Worm (Caenorhabditis elegans): ENCODE measurements around the gene R151.1.

The R151.1 gene

DNA sequence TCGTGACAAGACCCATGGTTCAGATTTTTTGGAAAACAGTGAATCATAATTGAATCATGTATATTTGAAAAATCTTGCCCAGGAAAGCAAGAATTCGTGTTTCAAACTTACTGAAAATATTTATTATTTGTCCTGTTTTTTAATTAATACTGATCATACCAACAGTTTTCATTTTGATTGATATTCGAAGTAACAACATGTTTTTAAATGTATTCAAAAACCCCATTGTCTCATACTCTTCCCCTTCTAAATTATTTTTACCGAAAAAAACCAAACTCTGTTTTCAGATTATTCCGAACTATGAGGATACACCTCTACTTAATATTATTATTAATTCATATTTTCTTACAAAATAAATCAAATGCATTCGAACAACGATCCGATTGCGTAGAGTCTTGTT, at the start of gene R151.1:
R151.1 (plus strand) TSS at position 301 of the 400 bp plus-strand sequence.
- no peak for TF ChIP-seq ama-1 (optimal IDR thresholded peaks at IDR 0.05)
- no peak for TF ChIP-seq C38D4.7 (GFP tag; optimal IDR thresholded peaks at IDR 0.05)
- TF ChIP-seq ceh-34 (tag; optimal IDR thresholded peaks at IDR 0.05) = no peak
- no peak for TF ChIP-seq unc-3 (GFP tag; conservative IDR thresholded peaks at IDR 0.05)
- TF ChIP-seq unc-3 (tag; optimal IDR thresholded peaks at IDR 0.05) = no peak

DNA sequence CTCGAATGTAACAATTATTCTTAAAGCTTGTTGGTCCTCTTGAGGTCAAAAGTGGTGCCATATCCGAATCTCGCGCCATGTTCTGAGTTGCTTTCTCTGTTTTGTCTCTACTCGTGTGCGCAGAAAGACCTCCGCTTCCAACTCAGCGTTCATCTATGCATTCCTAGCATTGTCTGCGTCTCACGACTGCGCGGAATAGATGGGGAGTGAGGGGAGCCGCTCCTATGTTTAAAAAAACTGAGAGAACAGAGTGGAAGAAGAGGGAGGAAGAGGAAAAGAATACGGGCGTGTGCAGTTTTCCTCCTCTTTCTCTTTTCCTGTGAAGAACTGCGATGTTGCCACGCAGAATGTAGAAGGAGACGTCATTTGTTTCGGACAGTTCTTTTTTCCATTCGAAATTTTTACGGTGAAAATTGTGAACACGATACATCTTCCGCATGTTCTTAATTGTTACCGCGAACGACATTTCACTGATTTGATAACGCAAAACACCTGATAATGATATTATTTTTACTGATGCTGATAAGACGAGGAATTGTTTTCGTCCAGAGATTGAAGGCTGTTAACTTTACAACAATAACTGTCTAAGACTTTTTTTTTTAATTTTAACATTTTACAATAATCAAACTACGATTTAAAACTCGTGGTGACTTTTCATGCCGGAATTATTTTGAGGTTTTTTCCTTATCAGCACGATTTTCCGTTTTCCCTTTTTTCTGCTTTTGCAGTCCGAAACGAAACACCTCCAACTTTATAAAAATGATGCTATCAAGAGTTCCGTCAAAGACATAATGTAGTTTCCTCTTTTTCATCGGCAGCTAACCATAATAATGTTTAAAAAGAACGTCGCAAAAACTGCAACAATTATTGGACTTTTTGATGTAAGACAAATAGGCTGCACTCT, 49.4 kb upstream of the R151.1 start:
- peak; percentile 91 for TF ChIP-seq elt-2 (tag; optimal IDR thresholded peaks at IDR 0.05)
- no peak for TF ChIP-seq rnt-1 (tag; optimal IDR thresholded peaks at IDR 0.05)
- peak; percentile 8 for TF ChIP-seq nfya-1 (tag; optimal IDR thresholded peaks at IDR 0.05)
- no peak for TF ChIP-seq ceh-6 (GFP tag; optimal IDR thresholded peaks at IDR 0.05)

DNA sequence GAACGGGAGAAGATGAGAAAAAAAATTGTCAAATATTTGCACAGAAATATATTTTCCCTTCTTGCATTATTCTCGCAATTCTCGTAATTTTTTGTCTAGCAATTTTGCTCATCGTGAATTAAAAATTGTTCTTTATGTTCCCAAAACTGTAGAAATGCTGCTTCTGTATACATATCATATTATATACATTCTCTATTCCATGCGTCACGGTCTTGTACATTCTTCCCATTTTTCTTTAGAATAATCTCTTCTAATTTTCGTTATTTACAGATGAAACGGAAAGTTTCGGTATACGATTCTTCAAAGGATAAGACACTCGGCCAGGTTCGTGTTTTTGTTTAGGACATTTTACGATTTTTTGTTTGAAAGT, 48.8 kb upstream of the R151.1 start, which contains the start of gene acs-4:
acs-4 (plus strand) TSS at position 271 of the 370 bp plus-strand sequence.
- no peak for TF ChIP-seq pag-3 (tag; optimal IDR thresholded peaks at IDR 0.05; ENCODE audit: borderline replicate concordance)
- TF ChIP-seq lin-11 (tag; optimal IDR thresholded peaks at IDR 0.05) = no peak
- no peak for TF ChIP-seq ceh-2 (tag; optimal IDR thresholded peaks at IDR 0.05)
- no peak for TF ChIP-seq ahr-1 (tag; optimal IDR thresholded peaks at IDR 0.05)
- no peak for TF ChIP-seq hlh-13 (GFP tag; optimal IDR thresholded peaks at IDR 0.05)
- TF ChIP-seq K09A11.1 (tag; optimal IDR thresholded peaks at IDR 0.05; ENCODE audit: insufficient read depth) = no peak

- TF ChIP-seq odd-2 (tag; optimal IDR thresholded peaks at IDR 0.05) (no peak), fkh-6 (tag; optimal IDR thresholded peaks at IDR 0.05) (no peak), nhr-232 (tag; optimal IDR thresholded peaks at IDR 0.05) (no peak), K02D7.2 (tag; optimal IDR thresholded peaks at IDR 0.05) (no peak), tbx-7 (tag; optimal IDR thresholded peaks at IDR 0.05) (no peak), elt-2 (tag; optimal IDR thresholded peaks at IDR 0.05) (no peak), hlh-15 (tag; optimal IDR thresholded peaks at IDR 0.05) (no peak), lin-11 (tag; optimal IDR thresholded peaks at IDR 0.05) (no peak), sox-4 (tag; optimal IDR thresholded peaks at IDR 0.05) (no peak), hlh-6 (tag; optimal IDR thresholded peaks at IDR 0.05) (no peak)
These were observed 46.2 kb upstream of the R151.1 start for ce11 chrIII:7170090-7170489.

DNA sequence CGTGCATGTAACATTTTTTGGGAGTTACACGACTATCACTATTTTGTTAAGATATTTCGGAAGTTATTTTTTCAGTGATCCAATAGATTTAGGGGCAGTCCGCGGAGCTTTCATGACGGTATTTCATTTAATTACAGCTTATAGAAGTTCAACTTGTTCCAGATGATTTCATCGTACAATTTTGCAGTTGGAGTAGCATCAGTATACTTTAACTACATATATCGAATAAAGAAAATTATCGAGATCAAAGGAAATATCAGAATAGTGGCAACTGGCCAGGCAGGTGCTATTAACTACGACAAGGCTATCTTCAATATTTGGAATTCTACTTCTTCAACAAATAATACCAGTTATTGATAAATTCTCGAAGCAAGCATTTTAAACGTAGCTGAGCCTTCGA, 37.8 kb upstream of the R151.1 start:
- TF ChIP-seq pha-4 (tag; optimal IDR thresholded peaks at IDR 0.05) = no peak
- no peak for TF ChIP-seq zip-5 (tag; optimal IDR thresholded peaks at IDR 0.05)
- no peak for TF ChIP-seq pros-1 (tag; optimal IDR thresholded peaks at IDR 0.05)
- no peak for TF ChIP-seq ref-2 (tag; optimal IDR thresholded peaks at IDR 0.05)
- TF ChIP-seq unc-42 (tag; optimal IDR thresholded peaks at IDR 0.05) = no peak
- TF ChIP-seq fkh-10 (GFP tag; optimal IDR thresholded peaks at IDR 0.05) = no peak
- no peak for TF ChIP-seq dve-1 (tag; optimal IDR thresholded peaks at IDR 0.05)
- TF ChIP-seq elt-2 (tag; optimal IDR thresholded peaks at IDR 0.05) = no peak
- TF ChIP-seq nhr-11 (tag; optimal IDR thresholded peaks at IDR 0.05) = no peak
- no peak for TF ChIP-seq C38D4.7 (GFP tag; optimal IDR thresholded peaks at IDR 0.05)
- TF ChIP-seq ceh-14 (tag; optimal IDR thresholded peaks at IDR 0.05) = no peak
- no peak for TF ChIP-seq hlh-8 (tag; optimal IDR thresholded peaks at IDR 0.05)
- TF ChIP-seq lin-11 (tag; optimal IDR thresholded peaks at IDR 0.05) = no peak
- no peak for TF ChIP-seq npax-4 (tag; optimal IDR thresholded peaks at IDR 0.05)
- no peak for TF ChIP-seq ceh-18 (tag; optimal IDR thresholded peaks at IDR 0.05)
- TF ChIP-seq sox-4 (tag; optimal IDR thresholded peaks at IDR 0.05) = no peak
- TF ChIP-seq ceh-34 (tag; optimal IDR thresholded peaks at IDR 0.05) = no peak
- no peak for TF ChIP-seq unc-55 (GFP tag; optimal IDR thresholded peaks at IDR 0.05)
- TF ChIP-seq hlh-15 (tag; optimal IDR thresholded peaks at IDR 0.05) = no peak

Data from whole organism, late embryonic.